Worm (Caenorhabditis elegans) whole organism, L4/young adult: ENCODE results near the gene fbxb-16.

ENCODE experiments used
- W03F9.2 ChIP-seq: fragments of 150-350 bp; optimal IDR thresholded peaks from 2 replicates; lab custom pipeline; 2014; ENCODE audit warnings: missing biosample characterization, missing genetic modification characterization
- dao-5 ChIP-seq: sonication (generic microtip); optimal IDR thresholded peaks from 2 replicates; lab custom pipeline; 2016; ENCODE audit warnings: missing genotype, missing genetic modification characterization, moderate library complexity, missing compliant biosample characterization
- him-1 ChIP-seq: sonication (generic microtip); optimal IDR thresholded peaks from 2 replicates; lab custom pipeline; 2016; ENCODE audit warnings: missing genotype, missing genetic modification reagents, missing genetic modification characterization, missing compliant biosample characterization

Gene fbxb-16

ce11 chrII:1651804-1652203 is at the start of gene fbxb-16:
Gene fbxb-16 (minus strand): TSS chrII:1651904.
- TF ChIP-seq him-1 (tag; lab: Kevin White, UChicago) (no peak), dao-5 (tag; lab: Kevin White, UChicago) (no peak), W03F9.2 (tag; lab: Kevin White, UChicago) (no peak)

- TF ChIP-seq him-1 (tag; lab: Kevin White, UChicago) (no peak), dao-5 (tag; lab: Kevin White, UChicago) (no peak), W03F9.2 (tag; lab: Kevin White, UChicago) (no peak)
These were observed 44.2 kb upstream of the fbxb-16 start, which contains the start of gene F58E1.13 for ce11 chrII:1695861-1696260. Gene F58E1.13 (minus strand): TSS chrII:1695872.

DNA sequence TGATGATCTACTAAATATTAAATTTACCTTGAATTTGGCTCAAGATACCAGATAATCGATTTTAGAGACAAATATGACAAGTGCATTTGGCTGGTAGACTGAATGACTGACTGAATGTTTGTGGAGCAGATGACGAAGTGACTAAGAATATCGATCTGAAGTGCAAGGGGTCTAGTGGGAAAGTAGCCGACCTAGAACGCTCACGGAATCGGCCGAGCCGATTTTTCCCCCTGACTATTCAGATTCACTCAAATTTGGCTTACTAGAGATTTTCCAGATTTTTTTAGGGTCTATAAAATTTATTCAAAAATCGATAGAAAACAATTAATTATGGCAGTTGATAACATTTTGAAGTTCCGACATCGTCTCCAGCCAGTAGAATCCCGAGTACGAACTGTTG is 42.8 kb upstream of the fbxb-16 start, which contains the start of gene fbxc-26:
Gene fbxc-26, minus strand, starts transcription at position 101 of the 400 bp plus-strand sequence.
- TF ChIP-seq W03F9.2 (tag; lab: Kevin White, UChicago): no peak
- TF ChIP-seq dao-5 (tag; lab: Kevin White, UChicago): no peak
- no peak for TF ChIP-seq him-1 (tag; lab: Kevin White, UChicago)

DNA sequence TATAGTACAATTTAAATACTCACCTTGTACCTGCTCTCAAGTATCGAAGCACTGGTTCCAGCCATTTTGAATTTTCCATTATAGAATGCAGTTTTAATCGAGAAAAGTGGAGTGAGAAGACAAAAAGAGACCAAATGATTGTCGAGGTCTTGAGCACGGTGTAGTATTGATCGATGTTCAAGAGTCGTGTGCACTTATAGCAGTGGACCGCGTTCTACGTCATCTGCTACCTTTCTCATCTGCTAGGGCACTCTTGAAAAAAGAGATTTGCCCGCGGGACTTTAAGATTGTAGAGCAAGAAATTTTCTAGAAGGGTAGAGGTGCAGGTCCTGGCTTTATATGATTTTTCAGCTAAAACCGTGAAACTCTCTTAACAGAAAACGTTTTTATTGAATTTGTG is 41.1 kb upstream of the fbxb-16 start, which contains the start of gene fbxc-21:
Gene fbxc-21, minus strand, starts transcription at position 101 of the 400 bp plus-strand sequence.
- TF ChIP-seq W03F9.2 (tag; lab: Kevin White, UChicago) (no peak), dao-5 (tag; lab: Kevin White, UChicago) (no peak), him-1 (tag; lab: Kevin White, UChicago) (no peak)

DNA sequence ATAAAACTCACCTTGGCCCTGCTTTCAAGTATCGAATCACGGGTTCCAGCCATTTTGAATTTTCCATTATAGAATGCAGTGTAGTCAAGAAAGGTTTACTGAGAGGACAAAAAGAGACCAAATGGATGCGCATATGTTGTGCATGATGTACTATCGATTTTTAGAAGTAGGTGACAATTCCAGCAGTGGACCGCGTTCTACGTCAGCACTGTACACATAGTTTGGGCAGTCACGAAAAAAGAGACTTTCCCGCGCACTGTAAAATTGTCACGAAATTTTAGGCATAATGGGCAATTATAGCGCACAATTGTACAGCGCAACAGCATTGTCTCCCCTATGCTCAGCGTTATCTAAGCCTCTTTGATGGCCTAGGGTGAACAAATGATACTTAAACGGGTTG is 39.3 kb upstream of the fbxb-16 start, which contains the start of gene fbxc-22:
Gene fbxc-22, minus strand, starts transcription at position 101 of the 400 bp plus-strand sequence.
- TF ChIP-seq him-1 (tag; lab: Kevin White, UChicago) (no peak), W03F9.2 (tag; lab: Kevin White, UChicago) (no peak), dao-5 (tag; lab: Kevin White, UChicago) (no peak)

DNA sequence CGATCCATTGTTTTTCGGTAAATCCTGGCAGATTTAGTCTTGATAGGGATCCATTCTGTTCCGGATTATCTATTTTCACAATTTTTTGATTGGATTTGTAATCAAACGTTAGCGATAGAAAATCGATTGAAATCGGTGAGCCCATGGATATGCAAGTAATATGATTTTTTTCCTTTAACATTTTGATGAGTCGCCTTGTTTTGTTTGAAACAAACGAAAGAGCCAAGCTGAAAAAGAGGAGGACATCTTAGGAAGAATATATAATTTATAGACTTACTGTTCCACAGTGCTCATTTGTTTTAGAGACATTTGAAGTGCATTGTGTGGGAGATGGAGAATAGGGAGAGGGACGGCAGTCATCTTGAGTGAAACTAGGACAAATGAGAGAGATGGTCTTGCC is 37.1 kb upstream of the fbxb-16 start, which contains the start of the genes fbxb-18 and fbxb-19:
Gene fbxb-18, minus strand, starts transcription at position 101 of the 400 bp plus-strand sequence.
Gene fbxb-19, minus strand, starts transcription at position 369 of the 400 bp plus-strand sequence.
- TF ChIP-seq W03F9.2 (tag; lab: Kevin White, UChicago) (no peak), him-1 (tag; lab: Kevin White, UChicago) (no peak), dao-5 (tag; lab: Kevin White, UChicago) (no peak)

DNA sequence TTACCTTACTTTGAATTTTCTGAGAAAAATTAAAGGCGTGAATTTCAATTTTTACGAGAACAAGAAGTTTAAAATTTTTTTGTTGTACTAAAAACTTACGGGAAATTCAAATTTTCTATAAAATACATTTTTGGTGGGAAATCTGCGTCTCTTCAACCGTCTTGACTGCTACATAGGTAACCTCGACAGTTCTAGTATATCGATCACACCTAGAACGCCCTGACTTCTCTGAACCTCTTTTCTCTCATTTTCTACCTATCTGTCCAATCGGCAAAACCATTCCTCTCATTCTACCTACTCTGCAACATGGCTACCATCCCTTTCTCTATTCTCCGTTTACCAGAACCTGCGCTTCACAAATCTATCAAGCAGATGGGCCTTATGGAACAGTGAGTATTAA is 32.0 kb upstream of the fbxb-16 start, which contains the start of gene fbxb-25:
Gene fbxb-25, plus strand, starts transcription at position 301 of the 400 bp plus-strand sequence.
- TF ChIP-seq dao-5 (tag; lab: Kevin White, UChicago): no peak
- TF ChIP-seq W03F9.2 (tag; lab: Kevin White, UChicago): no peak
- TF ChIP-seq him-1 (tag; lab: Kevin White, UChicago): no peak

DNA sequence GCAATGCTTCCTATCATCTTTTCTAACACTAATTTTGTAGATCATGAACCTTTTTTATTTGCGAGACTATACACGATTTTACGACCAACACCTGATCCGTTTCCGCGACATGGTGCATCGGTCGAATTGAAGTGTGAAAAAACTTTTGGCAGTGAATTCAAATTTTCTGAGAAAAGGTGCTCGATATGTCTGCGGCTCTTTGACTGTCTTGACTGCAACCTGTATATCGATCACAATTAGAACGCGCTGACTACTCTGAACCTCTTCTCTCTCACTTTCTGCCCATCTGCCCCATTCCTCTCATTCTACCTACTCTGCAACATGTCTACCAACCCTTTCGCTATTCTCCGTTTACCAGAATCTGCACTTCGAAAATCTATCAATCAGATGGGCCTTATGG is 30.5 kb upstream of the fbxb-16 start, which contains the start of gene fbxb-26:
Gene fbxb-26, plus strand, starts transcription at position 301 of the 400 bp plus-strand sequence.
- TF ChIP-seq him-1 (tag; lab: Kevin White, UChicago) (no peak), W03F9.2 (tag; lab: Kevin White, UChicago) (no peak), dao-5 (tag; lab: Kevin White, UChicago) (no peak)

ce11 chrII:1679081-1679480 is 27.4 kb upstream of the fbxb-16 start, which contains the start of gene irld-36:
Gene irld-36 (plus strand): TSS chrII:1679381.
- TF ChIP-seq dao-5 (tag; lab: Kevin White, UChicago) (no peak), him-1 (tag; lab: Kevin White, UChicago) (no peak), W03F9.2 (tag; lab: Kevin White, UChicago) (no peak)

DNA sequence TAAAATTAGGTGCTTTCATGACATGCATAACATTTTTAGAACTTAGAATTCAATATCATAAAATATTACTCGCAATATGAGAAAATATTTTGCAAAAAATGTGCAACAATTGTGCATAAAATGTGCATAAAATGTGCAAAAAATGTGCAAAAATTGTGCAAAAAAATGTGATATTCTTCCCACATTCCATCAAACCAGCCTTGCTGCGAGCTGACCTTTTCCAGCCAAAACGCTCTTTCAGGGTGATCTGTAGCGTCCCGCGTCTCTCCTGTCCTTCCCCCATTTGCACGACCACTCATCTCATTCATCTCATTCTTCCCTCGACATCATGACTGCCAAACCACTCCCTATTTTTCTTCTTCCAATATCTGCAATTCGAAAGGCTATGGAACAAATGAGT is 24.4 kb upstream of the fbxb-16 start, which contains the start of gene fbxb-17:
Gene fbxb-17, plus strand, starts transcription at position 301 of the 400 bp plus-strand sequence.
- TF ChIP-seq him-1 (tag; lab: Kevin White, UChicago) (no peak), W03F9.2 (tag; lab: Kevin White, UChicago) (no peak), dao-5 (tag; lab: Kevin White, UChicago) (no peak)

- TF ChIP-seq W03F9.2 (tag; lab: Kevin White, UChicago) (no peak), dao-5 (tag; lab: Kevin White, UChicago) (no peak), him-1 (tag; lab: Kevin White, UChicago) (no peak)
These were observed 21.0 kb upstream of the fbxb-16 start for ce11 chrII:1672673-1673072.

DNA sequence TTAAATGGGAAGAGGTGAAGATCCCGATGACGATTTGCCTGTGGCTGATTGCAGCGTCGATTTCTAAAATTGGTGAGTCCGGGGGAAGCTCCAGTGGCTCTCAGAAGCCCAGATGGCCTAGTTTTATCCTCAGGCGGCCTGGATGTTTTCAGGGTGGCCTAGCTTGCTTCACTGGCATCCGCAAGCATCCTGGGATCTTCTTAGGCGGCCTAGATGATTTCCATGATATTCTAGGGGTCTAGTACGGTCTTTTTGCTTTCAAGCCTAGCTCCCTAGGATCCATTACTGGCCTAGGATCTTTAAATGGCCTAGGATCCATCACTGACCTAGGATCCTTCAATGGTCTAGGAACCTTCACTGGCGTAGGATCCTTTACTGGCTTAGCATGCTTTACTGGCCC is 19.3 kb upstream of the fbxb-16 start:
- TF ChIP-seq dao-5 (tag; lab: Kevin White, UChicago) (no peak), W03F9.2 (tag; lab: Kevin White, UChicago) (no peak), him-1 (tag; lab: Kevin White, UChicago) (no peak)

DNA sequence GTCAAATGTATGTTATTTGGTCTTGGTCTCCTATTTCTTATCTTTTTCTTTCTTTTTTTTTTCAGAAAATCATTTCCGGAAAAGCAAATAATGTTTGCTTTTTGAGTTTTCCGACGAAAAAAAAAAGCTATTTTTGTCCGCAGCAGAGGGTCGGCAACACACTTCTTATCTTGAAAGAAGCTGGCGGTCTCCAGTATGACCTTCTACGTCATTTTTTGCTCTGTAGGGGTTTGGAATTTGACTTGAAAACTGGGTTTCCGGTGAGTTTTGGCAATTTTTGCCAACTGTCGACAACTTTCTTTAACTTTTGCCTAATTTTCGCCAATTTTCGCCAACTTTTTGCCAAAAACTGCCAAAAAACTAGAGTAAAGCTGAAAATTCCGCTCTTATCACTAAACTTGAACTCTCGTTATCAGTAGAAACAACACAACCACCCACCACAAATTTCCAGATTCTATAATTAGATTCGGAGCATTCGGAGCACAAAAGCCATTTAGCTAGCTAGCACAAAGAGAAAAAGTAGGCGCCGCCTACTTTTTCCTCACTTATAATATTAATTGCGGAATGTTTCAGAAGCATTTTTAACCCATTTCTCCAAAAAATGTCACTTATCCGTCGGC is 18.7 kb upstream of the fbxb-16 start, which contains the start of gene nhx-6:
Gene nhx-6, plus strand, starts transcription at position 570 of the 620 bp plus-strand sequence.
- TF ChIP-seq W03F9.2 (tag; lab: Kevin White, UChicago): no peak
- no peak for TF ChIP-seq him-1 (tag; lab: Kevin White, UChicago)
- TF ChIP-seq dao-5 (tag; lab: Kevin White, UChicago): no peak
